Worm (Caenorhabditis elegans) whole organism, L4 larva: ENCODE results near the gene vps-52.
A peak's percentile ranks its signal among the peaks of the same experiment; 100 is the strongest.

Source experiments
- ZK546.5 ChIP-seq, 2 experiments: sonication (generic microtip); optimal IDR thresholded peaks; 2 replicates each; lab custom pipeline; 2017; ENCODE audit warnings: missing biosample characterization in 2 of 2, missing genetic modification characterization in 2 of 2
- ama-1 ChIP-seq: fragments of 150-350 bp; optimal IDR thresholded peaks from 2 replicates; lab custom pipeline; 2014; ENCODE audit warnings: inconsistent platforms, mixed read lengths
- arid-1 ChIP-seq: fragments of 200-800 bp; sonication (Bioruptor generic); conservative IDR thresholded peaks from 2 replicates; pipeline ENCODE4 v1.3.6; 2022; ENCODE audit warnings: missing genetic modification reagents, missing genetic modification characterization, missing compliant biosample characterization
- dmd-9 ChIP-seq: fragments of 200-800 bp; sonication (Bioruptor generic); IDR thresholded peaks from 2 replicates; pipeline ENCODE4 v1.3.6; 2022; ENCODE audit warnings: missing genetic modification reagents, missing genetic modification characterization, missing compliant biosample characterization
- hlh-30 ChIP-seq: sonication (generic microtip); optimal IDR thresholded peaks from 2 replicates; lab custom pipeline; 2017; ENCODE audit warnings: antibody characterized with exemption, mild to moderate bottlenecking, missing genetic modification characterization, missing compliant biosample characterization; ENCODE audit not compliant: insufficient read depth
- mdl-1 ChIP-seq, 2 experiments: fragments of 150-350 bp in 1 of 2; sonication (generic microtip) in 1 of 2; optimal IDR thresholded peaks; 2 replicates each; lab custom pipeline; 2014 to 2017; ENCODE audit warnings: missing biosample characterization in 2 of 2, missing genetic modification characterization in 2 of 2
- mep-1 ChIP-seq: fragments of 150-350 bp; sonication (generic microtip); optimal IDR thresholded peaks from 3 replicates; lab custom pipeline; 2014; ENCODE audit warnings: missing biosample characterization, missing genetic modification characterization
- nhr-11 ChIP-seq: fragments of 150-350 bp; optimal IDR thresholded peaks from 2 replicates; lab custom pipeline; 2014; ENCODE audit warnings: missing biosample characterization, missing genetic modification characterization
- tag-97 ChIP-seq: fragments of 200-800 bp; sonication (Bioruptor generic); IDR thresholded peaks from 2 replicates; pipeline ENCODE4 v1.3.6; 2022; ENCODE audit warnings: missing genetic modification characterization, missing compliant biosample characterization
- unc-39 ChIP-seq: sonication (generic microtip); optimal IDR thresholded peaks from 2 replicates; lab custom pipeline; 2017; ENCODE audit warnings: missing biosample characterization, missing genetic modification characterization
- unc-62 ChIP-seq, 3 experiments: fragments of 150-350 bp in 1 of 3; sonication (generic microtip); optimal IDR thresholded peaks in 2 of 3; peaks in 1 of 3; 1 replicate in 1 of 3; 2 replicates in 2 of 3; lab custom pipeline; 2014 to 2017; ENCODE audit warnings: missing biosample characterization in 3 of 3, missing genetic modification characterization in 3 of 3, missing genetic modification reagents in 3 of 3, missing genotype in 1 of 3
- vab-7 ChIP-seq: fragments of 200-800 bp; sonication (Bioruptor generic); IDR thresholded peaks from 2 replicates; pipeline ENCODE4 v1.3.6; 2022; ENCODE audit warnings: missing genetic modification reagents, missing genetic modification characterization, missing compliant biosample characterization
- ztf-11 ChIP-seq: fragments of 150-350 bp; optimal IDR thresholded peaks from 2 replicates; lab custom pipeline; 2014; ENCODE audit warnings: missing biosample characterization, missing genetic modification characterization

DNA sequence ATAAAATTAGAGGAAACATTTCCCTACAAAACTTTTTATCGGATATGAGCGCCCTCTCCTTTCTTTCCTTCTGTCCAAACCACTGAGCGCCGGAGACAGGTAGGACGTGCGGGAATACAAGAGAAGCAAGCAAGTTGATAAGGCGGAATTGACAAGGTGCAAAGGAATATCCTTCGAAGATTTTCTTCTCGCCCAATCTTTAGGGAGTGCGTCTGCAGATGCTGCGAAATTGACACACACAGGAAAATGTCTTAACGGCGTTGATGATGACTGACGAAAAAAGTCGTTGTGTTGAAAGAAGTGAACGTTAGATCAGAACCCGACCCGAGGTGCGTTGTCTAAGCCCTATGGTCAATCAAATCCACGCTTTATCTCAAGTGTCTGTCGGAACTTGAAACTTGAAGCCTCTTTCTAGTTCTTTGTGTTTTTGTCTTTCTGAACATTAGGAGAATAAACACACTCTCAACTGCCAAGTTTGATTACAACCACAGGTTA lies 22.7 kb downstream of the vps-52 start:
- TF ChIP-seq unc-39 (tag; lab: Kevin White, UChicago) (no peak), unc-62 (GFP tag; optimal IDR thresholded peaks at IDR 0.05 in 1 of 2; lab: Kevin White, UChicago) (peak in 1 of 2 experiments; percentile 98), unc-62 (tag; optimal IDR thresholded peaks at IDR 0.05; lab: Kevin White, UChicago) (no peak), mdl-1 (tag; optimal IDR thresholded peaks at IDR 0.05; lab: Kevin White, UChicago) (no peak), vab-7 (GFP tag; lab: Robert Waterston, UW) (no peak), ztf-11 (tag; lab: Kevin White, UChicago) (no peak), ZK546.5 (tag; optimal IDR thresholded peaks at IDR 0.05; lab: Kevin White, UChicago) (no peak), dmd-9 (GFP tag; lab: Robert Waterston, UW) (no peak), nhr-11 (tag; lab: Kevin White, UChicago) (no peak), mep-1 (no peak), ama-1 (lab: Kevin White, UChicago) (no peak), hlh-30 (tag; lab: Kevin White, UChicago) (no peak), tag-97 (no peak), arid-1 (GFP tag; lab: Robert Waterston, UW) (no peak)
